Fruit fly (Drosophila melanogaster) whole organism, prepupa: ENCODE data around the gene Ubc87F.

Experiments used
- Blimp-1 ChIP-seq: fragments of 200-800 bp; sonication (Bioruptor generic); optimal IDR thresholded peaks from 3 replicates; lab custom pipeline; 2017; ENCODE audit warnings: missing biosample characterization, missing genetic modification characterization, mild to moderate bottlenecking, moderate library complexity, missing genetic modification reagents
- CG10631 ChIP-seq: fragments of 200-800 bp; sonication (Bioruptor generic); optimal IDR thresholded peaks from 2 replicates; lab custom pipeline; 2016; ENCODE audit warnings: missing biosample characterization, missing genetic modification characterization
- CG10669 ChIP-seq: fragments of 200-800 bp; sonication (Bioruptor generic); optimal IDR thresholded peaks from 3 replicates; lab custom pipeline; 2018; ENCODE audit warnings: missing biosample characterization, mild to moderate bottlenecking, missing genetic modification characterization, moderate library complexity
- CG11294 ChIP-seq: fragments of 200-800 bp; sonication (Bioruptor generic); IDR thresholded peaks from 2 replicates; pipeline ENCODE4 v1.3.6; 2022; ENCODE audit warnings: missing biosample characterization, missing genetic modification characterization
- CG11762 ChIP-seq: fragments of 200-800 bp; sonication (Bioruptor generic); optimal IDR thresholded peaks from 3 replicates; lab custom pipeline; 2016; ENCODE audit warnings: missing biosample characterization, missing genetic modification characterization; ENCODE audit not compliant: insufficient read depth
- CG11902 ChIP-seq: fragments of 200-800 bp; sonication (Bioruptor generic); optimal IDR thresholded peaks from 3 replicates; lab custom pipeline; 2016; ENCODE audit warnings: missing biosample characterization, missing genetic modification characterization
- CG15336 ChIP-seq: fragments of 200-800 bp; sonication (Bioruptor generic); IDR thresholded peaks from 2 replicates; pipeline ENCODE4 v1.3.6; 2022; ENCODE audit warnings: missing biosample characterization, missing genetic modification characterization
- CG1621 ChIP-seq: fragments of 200-800 bp; sonication (Bioruptor generic); optimal IDR thresholded peaks from 3 replicates; lab custom pipeline; 2018; ENCODE audit warnings: missing biosample characterization, mild to moderate bottlenecking, missing genetic modification characterization
- CG16779 ChIP-seq: fragments of 200-800 bp; sonication (Bioruptor generic); optimal IDR thresholded peaks from 3 replicates; lab custom pipeline; 2017; ENCODE audit warnings: missing biosample characterization, mild to moderate bottlenecking, missing genetic modification characterization
- CG3032 ChIP-seq: fragments of 200-800 bp; optimal IDR thresholded peaks from 2 replicates; lab custom pipeline; 2019; ENCODE audit warnings: missing biosample characterization, mild to moderate bottlenecking, missing genetic modification characterization, moderate library complexity
- CG32006 ChIP-seq: fragments of 200-800 bp; sonication (Bioruptor generic); optimal IDR thresholded peaks from 3 replicates; lab custom pipeline; 2017; ENCODE audit warnings: missing biosample characterization, mild to moderate bottlenecking, missing genetic modification characterization
- CG34406 ChIP-seq: fragments of 200-800 bp; sonication (Bioruptor generic); optimal IDR thresholded peaks from 3 replicates; lab custom pipeline; 2016; ENCODE audit warnings: missing biosample characterization, missing genetic modification characterization
- CG4318 ChIP-seq: fragments of 200-800 bp; sonication (Bioruptor generic); optimal IDR thresholded peaks from 3 replicates; lab custom pipeline; 2017; ENCODE audit warnings: missing biosample characterization, mild to moderate bottlenecking, missing genetic modification characterization
- CG6163 ChIP-seq: fragments of 200-800 bp; sonication (Bioruptor generic); IDR thresholded peaks from 3 replicates; pipeline ENCODE4 v1.3.6; 2022; ENCODE audit warnings: missing biosample characterization, missing genetic modification characterization
- CG6276 ChIP-seq: fragments of 200-800 bp; sonication (Bioruptor generic); optimal IDR thresholded peaks from 2 replicates; lab custom pipeline; 2017; ENCODE audit warnings: missing biosample characterization, mild to moderate bottlenecking, missing genetic modification characterization
- CG6792 ChIP-seq: fragments of 200-800 bp; sonication (Bioruptor generic); optimal IDR thresholded peaks from 3 replicates; lab custom pipeline; 2016; ENCODE audit warnings: missing biosample characterization, missing genetic modification characterization
- CG6854 ChIP-seq: fragments of 200-800 bp; sonication (Bioruptor generic); optimal IDR thresholded peaks from 2 replicates; lab custom pipeline; 2017; ENCODE audit warnings: missing biosample characterization, mild to moderate bottlenecking, missing genetic modification characterization
- CG7368 ChIP-seq: fragments of 200-800 bp; sonication (Bioruptor generic); optimal IDR thresholded peaks from 3 replicates; lab custom pipeline; 2016; ENCODE audit warnings: missing biosample characterization, missing genetic modification characterization
- CG8119 ChIP-seq: fragments of 200-800 bp; sonication (Bioruptor generic); IDR thresholded peaks from 3 replicates; pipeline ENCODE4 v1.3.6; 2022; ENCODE audit warnings: missing biosample characterization, missing genetic modification characterization
- CG8319 ChIP-seq: fragments of 200-800 bp; sonication (Bioruptor generic); optimal IDR thresholded peaks from 3 replicates; lab custom pipeline; 2016; ENCODE audit warnings: missing biosample characterization, missing genetic modification characterization
- CG9139 ChIP-seq: fragments of 200-800 bp; sonication (Bioruptor generic); optimal IDR thresholded peaks from 3 replicates; lab custom pipeline; 2017; ENCODE audit warnings: missing biosample characterization, mild to moderate bottlenecking, missing genetic modification characterization
- Eip75B ChIP-seq: fragments of 200-800 bp; sonication (Bioruptor generic); optimal IDR thresholded peaks from 3 replicates; lab custom pipeline; 2016; ENCODE audit warnings: missing biosample characterization, missing genetic modification characterization
- Eip78C ChIP-seq: fragments of 200-800 bp; sonication (Bioruptor generic); peaks from one replicate; lab custom pipeline; 2016; ENCODE audit warnings: missing biosample characterization, missing genetic modification characterization
- Ets21C ChIP-seq: fragments of 200-800 bp; sonication (Bioruptor generic); optimal IDR thresholded peaks from 3 replicates; lab custom pipeline; 2016; ENCODE audit warnings: missing biosample characterization, missing genetic modification characterization
- Gug ChIP-seq: fragments of 200-800 bp; sonication (Bioruptor generic); IDR thresholded peaks from 2 replicates; pipeline ENCODE4 v1.3.6; 2022; ENCODE audit warnings: missing biosample characterization, missing genetic modification characterization
- Hr38 ChIP-seq: sonication (Bioruptor generic); optimal IDR thresholded peaks from 2 replicates; lab custom pipeline; 2016; ENCODE audit warnings: missing biosample characterization, missing genetic modification characterization
- Hr39 ChIP-seq: fragments of 200-800 bp; sonication (Bioruptor generic); optimal IDR thresholded peaks from 2 replicates; lab custom pipeline; 2016; ENCODE audit warnings: missing biosample characterization, missing genetic modification characterization
- Hr4 ChIP-seq: fragments of 200-800 bp; sonication (Bioruptor generic); optimal IDR thresholded peaks from 3 replicates; lab custom pipeline; 2016; ENCODE audit warnings: missing biosample characterization, missing genetic modification characterization
- Lpt ChIP-seq: fragments of 200-800 bp; sonication (Bioruptor generic); optimal IDR thresholded peaks from 3 replicates; lab custom pipeline; 2016; ENCODE audit warnings: missing biosample characterization, missing genetic modification characterization
- OdsH ChIP-seq: fragments of 200-800 bp; sonication (Bioruptor generic); optimal IDR thresholded peaks from 3 replicates; lab custom pipeline; 2016; ENCODE audit warnings: missing biosample characterization, missing genetic modification characterization
- Smox ChIP-seq: fragments of 200-800 bp; sonication (Bioruptor generic); optimal IDR thresholded peaks from 3 replicates; lab custom pipeline; 2016; ENCODE audit warnings: missing biosample characterization, missing genetic modification characterization
- Sox102F ChIP-seq: fragments of 200-800 bp; sonication (Bioruptor generic); optimal IDR thresholded peaks from 2 replicates; lab custom pipeline; 2016; ENCODE audit warnings: missing biosample characterization, mild to moderate bottlenecking, missing genetic modification characterization
- Sox14 ChIP-seq: fragments of 200-800 bp; sonication (Bioruptor generic); optimal IDR thresholded peaks from 3 replicates; lab custom pipeline; 2016; ENCODE audit warnings: missing biosample characterization, missing genetic modification characterization
- Sox15 ChIP-seq: fragments of 200-800 bp; sonication (Bioruptor generic); optimal IDR thresholded peaks from 3 replicates; lab custom pipeline; 2016; ENCODE audit warnings: missing biosample characterization, missing genetic modification characterization
- achi ChIP-seq: fragments of 200-800 bp; sonication (Bioruptor generic); optimal IDR thresholded peaks from 3 replicates; lab custom pipeline; 2016; ENCODE audit warnings: missing biosample characterization, missing genetic modification characterization
- acj6 ChIP-seq: fragments of 200-800 bp; sonication (Bioruptor generic); optimal IDR thresholded peaks from 3 replicates; lab custom pipeline; 2016; ENCODE audit warnings: missing biosample characterization, missing genetic modification characterization
- cyc ChIP-seq: fragments of 200-800 bp; sonication (Bioruptor generic); optimal IDR thresholded peaks from 3 replicates; lab custom pipeline; 2016; ENCODE audit warnings: missing biosample characterization, missing genetic modification characterization
- dsx ChIP-seq: fragments of 200-800 bp; optimal IDR thresholded peaks from 3 replicates; lab custom pipeline; 2019; ENCODE audit warnings: missing biosample characterization, mild to moderate bottlenecking, missing genetic modification characterization, moderate library complexity; ENCODE audit not compliant: poor library complexity, severe bottlenecking
- esn ChIP-seq: fragments of 200-800 bp; sonication (Bioruptor generic); optimal IDR thresholded peaks from 2 replicates; lab custom pipeline; 2016; ENCODE audit warnings: missing biosample characterization, mild to moderate bottlenecking, missing genetic modification characterization, moderate library complexity
- fd85E ChIP-seq: fragments of 200-800 bp; sonication (Bioruptor generic); optimal IDR thresholded peaks from 3 replicates; lab custom pipeline; 2016; ENCODE audit warnings: missing biosample characterization, missing genetic modification characterization
- lz ChIP-seq: fragments of 200-800 bp; sonication (Bioruptor generic); optimal IDR thresholded peaks from 3 replicates; lab custom pipeline; 2016; ENCODE audit warnings: missing biosample characterization, missing genetic modification characterization
- salr ChIP-seq, 2 experiments: fragments of 200-800 bp; sonication (Bioruptor generic); optimal IDR thresholded peaks; 3 replicates each; lab custom pipeline; 2016 to 2018; ENCODE audit warnings: missing biosample characterization in 2 of 2, missing genetic modification characterization in 2 of 2, mild to moderate bottlenecking in 1 of 2
- spab ChIP-seq: fragments of 200-800 bp; sonication (Bioruptor generic); optimal IDR thresholded peaks from 2 replicates; lab custom pipeline; 2017; ENCODE audit warnings: missing biosample characterization, mild to moderate bottlenecking, missing genetic modification characterization, missing genetic modification reagents
- svp ChIP-seq: fragments of 200-800 bp; sonication (Bioruptor generic); peaks from one replicate; lab custom pipeline; 2016; ENCODE audit warnings: missing biosample characterization, missing genetic modification characterization
- topi ChIP-seq: fragments of 200-800 bp; sonication (Bioruptor generic); optimal IDR thresholded peaks from 3 replicates; lab custom pipeline; 2016; ENCODE audit warnings: missing biosample characterization, missing genetic modification characterization
- vri ChIP-seq: fragments of 200-800 bp; sonication (Bioruptor generic); optimal IDR thresholded peaks from 3 replicates; lab custom pipeline; 2016; ENCODE audit warnings: missing biosample characterization, mild to moderate bottlenecking, missing genetic modification characterization

The Ubc87F gene

dm6 chr3R:13716827-13717226 lies 1.1 kb downstream of the Ubc87F start (continued):
- peak; percentile 49 for TF ChIP-seq Sox102F
- peak; percentile 73 for TF ChIP-seq lz (GFP tag; lab: Kevin White, UChicago)
- TF ChIP-seq CG7368 (GFP tag; lab: Kevin White, UChicago), result peak; percentile 68
- TF ChIP-seq Eip75B (GFP tag; lab: Kevin White, UChicago), result peak; percentile 88
- TF ChIP-seq CG10669, result peak; percentile 70
- peak; percentile 88 for TF ChIP-seq Hr4
- peak; percentile 4 for TF ChIP-seq fd85E (GFP tag; lab: Kevin White, UChicago)
- TF ChIP-seq CG16779 (tag; lab: Kevin White, UChicago), result peak; percentile 66
- TF ChIP-seq CG6854 (GFP tag; lab: Kevin White, UChicago), result no peak
- peak; percentile 95 for TF ChIP-seq CG8119 (GFP tag; lab: Robert Waterston, UW)
- TF ChIP-seq Blimp-1 (GFP tag; lab: Kevin White, UChicago), result no peak
- TF ChIP-seq CG32006 (GFP tag; lab: Kevin White, UChicago), result peak; percentile 93
- TF ChIP-seq CG9139 (GFP tag; lab: Kevin White, UChicago), result peak; percentile 13
- peak; percentile 73 for TF ChIP-seq svp
- peak; percentile 87 for TF ChIP-seq OdsH (GFP tag; lab: Kevin White, UChicago)
- peak; percentile 80 for TF ChIP-seq acj6
- TF ChIP-seq CG10631 (GFP tag; lab: Kevin White, UChicago), result peak; percentile 84
- TF ChIP-seq esn (GFP tag; lab: Kevin White, UChicago), result peak; percentile 70
- TF ChIP-seq Hr38, result peak; percentile 64
- peak; percentile 87 for TF ChIP-seq CG6276 (GFP tag; lab: Kevin White, UChicago)
- peak; percentile 63 for TF ChIP-seq cyc (GFP tag; lab: Kevin White, UChicago)
- TF ChIP-seq CG11902 (GFP tag; lab: Kevin White, UChicago), result peak; percentile 30
- peak; percentile 56 for TF ChIP-seq CG8319 (GFP tag; lab: Kevin White, UChicago)

dm6 chr3R:13715674-13716454 lies 2.1 kb downstream of the Ubc87F start:
- TF ChIP-seq CG6854 (GFP tag; lab: Kevin White, UChicago) (no peak), CG6792 (GFP tag; lab: Kevin White, UChicago) (no peak), CG10669 (no peak), topi (GFP tag; lab: Kevin White, UChicago) (no peak), Sox14 (GFP tag; lab: Kevin White, UChicago) (no peak), CG6163 (GFP tag; lab: Robert Waterston, UW) (peak; percentile 63; the same call in 1 of the 3 replicates), CG11902 (GFP tag; lab: Kevin White, UChicago) (no peak), OdsH (GFP tag; lab: Kevin White, UChicago) (no peak), dsx (peak; percentile 55), CG11294 (GFP tag; lab: Robert Waterston, UW) (no peak), Blimp-1 (GFP tag; lab: Kevin White, UChicago) (no peak), CG11762 (GFP tag; lab: Kevin White, UChicago) (no peak), CG7368 (GFP tag; lab: Kevin White, UChicago) (no peak), CG1621 (tag; lab: Kevin White, UChicago) (no peak), achi (GFP tag; lab: Kevin White, UChicago) (no peak), Hr4 (no peak), Sox102F (no peak), CG16779 (tag; lab: Kevin White, UChicago) (peak; percentile 26), spab (GFP tag; lab: Kevin White, UChicago) (peak; percentile 54), CG3032 (tag; lab: Kevin White, UChicago) (peak; percentile 29), CG15336 (GFP tag; lab: Robert Waterston, UW) (no peak), vri (no peak), CG32006 (GFP tag; lab: Kevin White, UChicago) (no peak), Eip75B (GFP tag; lab: Kevin White, UChicago) (peak; percentile 21), CG8319 (GFP tag; lab: Kevin White, UChicago) (no peak), Hr38 (no peak), esn (GFP tag; lab: Kevin White, UChicago) (no peak), CG6276 (GFP tag; lab: Kevin White, UChicago) (no peak), svp (no peak), Smox (GFP tag; lab: Kevin White, UChicago) (no peak), Eip78C (GFP tag; lab: Kevin White, UChicago) (peak; percentile 19), Sox15 (GFP tag; lab: Kevin White, UChicago) (no peak), salr (GFP tag; optimal IDR thresholded peaks at IDR 0.05; lab: Kevin White, UChicago) (peak in 1 of 2 experiments; percentile 1), CG4318 (GFP tag; lab: Kevin White, UChicago) (no peak), lz (GFP tag; lab: Kevin White, UChicago) (no peak), Ets21C (GFP tag; lab: Kevin White, UChicago) (no peak), Hr39 (no peak), acj6 (no peak), Lpt (GFP tag; lab: Kevin White, UChicago) (peak; percentile 6), CG34406 (GFP tag; lab: Kevin White, UChicago) (no peak), Gug (GFP tag; lab: Robert Waterston, UW) (no peak)
